Worm (Caenorhabditis elegans) whole organism, L1 larva: ENCODE data around the gene clec-215.

Experiments
- aly-2 ChIP-seq: fragments of 150-350 bp; optimal IDR thresholded peaks from 2 replicates; lab custom pipeline; 2014; ENCODE audit warnings: missing biosample characterization, missing genetic modification characterization
- fkh-8 ChIP-seq: sonication (generic microtip); optimal IDR thresholded peaks from 2 replicates; lab custom pipeline; 2016; ENCODE audit warnings: mild to moderate bottlenecking, missing genetic modification characterization, missing compliant biosample characterization
- lin-14 ChIP-seq: fragments of 200-800 bp; sonication (Bioruptor generic); optimal IDR thresholded peaks from 2 replicates; lab custom pipeline; 2018; ENCODE audit warnings: mild to moderate bottlenecking, missing genetic modification characterization, moderate library complexity, missing compliant biosample characterization
- lin-35 ChIP-seq, 2 experiments: fragments of 150-350 bp; optimal IDR thresholded peaks; 2 replicates each; lab custom pipeline; 2014; ENCODE audit warnings: missing biosample characterization in 2 of 2, missing genetic modification characterization in 2 of 2, missing genetic modification reagents in 2 of 2
- mab-9 ChIP-seq: fragments of 200-800 bp; sonication (Bioruptor generic); IDR thresholded peaks from 2 replicates; pipeline ENCODE4 v1.3.6; 2022; ENCODE audit warnings: missing genetic modification reagents, missing genetic modification characterization, missing compliant biosample characterization
- nhr-11 ChIP-seq: fragments of 150-350 bp; optimal IDR thresholded peaks from 2 replicates; lab custom pipeline; 2014; ENCODE audit warnings: missing biosample characterization, missing genetic modification characterization
- nhr-47 ChIP-seq: sonication (generic microtip); optimal IDR thresholded peaks from 2 replicates; lab custom pipeline; 2016; ENCODE audit warnings: mild to moderate bottlenecking, missing genetic modification characterization, moderate library complexity, missing compliant biosample characterization
- snpc-4 ChIP-seq: fragments of 150-350 bp; optimal IDR thresholded peaks from 2 replicates; lab custom pipeline; 2014; ENCODE audit warnings: missing biosample characterization, missing genetic modification characterization

ce11 chrV:7604858-7605257 is 7.3 kb upstream of the clec-215 start, which contains the start of gene clec-213:
- TF ChIP-seq lin-35 (GFP tag; optimal IDR thresholded peaks at IDR 0.05; lab: Kevin White, UChicago), result no peak
- no peak for TF ChIP-seq lin-14 (GFP tag; lab: Kevin White, UChicago)
- no peak for TF ChIP-seq snpc-4
- no peak for TF ChIP-seq aly-2 (tag; lab: Kevin White, UChicago)
- TF ChIP-seq mab-9, result no peak
- no peak for TF ChIP-seq nhr-47
- TF ChIP-seq fkh-8 (tag; lab: Kevin White, UChicago), result no peak
- no peak for TF ChIP-seq nhr-11
